Fruit fly (Drosophila melanogaster) whole organism, embryonic: ENCODE measurements around the gene ball.

ENCODE experiments used
- ATbp ChIP-seq: fragments of 200-800 bp; sonication (Bioruptor generic); optimal IDR thresholded peaks from 2 replicates; lab custom pipeline; 2017; ENCODE audit warnings: missing biosample characterization, mild to moderate bottlenecking, missing genetic modification characterization, missing genetic modification reagents
- Ada2b ChIP-seq: fragments of 200-800 bp; sonication (Bioruptor generic); IDR thresholded peaks from 2 replicates; pipeline ENCODE4 v1.3.6; 2022; ENCODE audit warnings: missing biosample characterization, missing genetic modification characterization
- Aef1 ChIP-seq: fragments of 200-800 bp; sonication (Bioruptor generic); IDR thresholded peaks from 3 replicates; pipeline ENCODE4 v1.3.6; 2022; ENCODE audit warnings: missing biosample characterization, missing genetic modification characterization
- Antp ChIP-seq: fragments of 200-800 bp; sonication (Bioruptor generic); optimal IDR thresholded peaks from 3 replicates; lab custom pipeline; 2016; ENCODE audit warnings: missing biosample characterization, missing genetic modification characterization
- Blimp-1 ChIP-seq: fragments of 200-800 bp; sonication (Bioruptor generic); optimal IDR thresholded peaks from 3 replicates; lab custom pipeline; 2018; ENCODE audit warnings: missing biosample characterization, missing genetic modification characterization, mild to moderate bottlenecking, moderate library complexity, missing genetic modification reagents
- CG10366 ChIP-seq: fragments of 200-800 bp; sonication (Bioruptor generic); IDR thresholded peaks from 2 replicates; pipeline ENCODE4 v1.3.6; 2022; ENCODE audit warnings: missing biosample characterization, missing genetic modification characterization
- CG10979 ChIP-seq: fragments of 200-800 bp; sonication (Bioruptor generic); optimal IDR thresholded peaks from 2 replicates; lab custom pipeline; 2018; ENCODE audit warnings: missing biosample characterization, mild to moderate bottlenecking, missing genetic modification characterization, moderate library complexity
- CG11560 ChIP-seq: fragments of 200-800 bp; sonication (Bioruptor generic); IDR thresholded peaks from 3 replicates; pipeline ENCODE4 v1.3.6; 2022; ENCODE audit warnings: missing biosample characterization, missing genetic modification characterization
- CG11696 ChIP-seq: fragments of 200-800 bp; sonication (Bioruptor generic); IDR thresholded peaks from 2 replicates; pipeline ENCODE4 v1.3.6; 2022; ENCODE audit warnings: missing biosample characterization, missing genetic modification characterization
- CG12769 ChIP-seq: fragments of 200-800 bp; sonication (Bioruptor generic); optimal IDR thresholded peaks from 2 replicates; lab custom pipeline; 2019; ENCODE audit warnings: missing biosample characterization, mild to moderate bottlenecking, missing genetic modification characterization, moderate library complexity
- CG14441 ChIP-seq: fragments of 200-800 bp; sonication (Bioruptor generic); IDR thresholded peaks from 2 replicates; pipeline ENCODE4 v1.3.6; 2022; ENCODE audit warnings: missing biosample characterization, missing genetic modification characterization
- CG16863 ChIP-seq: fragments of 200-800 bp; sonication (Bioruptor generic); optimal IDR thresholded peaks from 3 replicates; lab custom pipeline; 2016; ENCODE audit warnings: missing biosample characterization, missing genetic modification characterization
- CG3838 ChIP-seq: fragments of 200-800 bp; sonication (Bioruptor generic); optimal IDR thresholded peaks from 3 replicates; lab custom pipeline; 2016; ENCODE audit warnings: missing biosample characterization, missing genetic modification characterization
- CG4424 ChIP-seq: fragments of 200-800 bp; sonication (Bioruptor generic); optimal IDR thresholded peaks from 3 replicates; lab custom pipeline; 2016; ENCODE audit warnings: missing biosample characterization, missing genetic modification characterization
- CG6654 ChIP-seq: fragments of 200-800 bp; sonication (Bioruptor generic); optimal IDR thresholded peaks from 2 replicates; lab custom pipeline; 2017; ENCODE audit warnings: missing biosample characterization, mild to moderate bottlenecking, missing genetic modification characterization
- CG8290 ChIP-seq, 3 experiments: fragments of 200-800 bp; sonication (Bioruptor generic); optimal IDR thresholded peaks; 2 replicates each; lab custom pipeline; 2016 to 2019; ENCODE audit warnings: missing biosample characterization in 3 of 3, missing genetic modification characterization in 3 of 3, mild to moderate bottlenecking in 2 of 3, moderate library complexity in 1 of 3
- CoRest ChIP-seq: fragments of 200-800 bp; sonication (Bioruptor generic); optimal IDR thresholded peaks from 3 replicates; lab custom pipeline; 2018; ENCODE audit warnings: missing biosample characterization, mild to moderate bottlenecking, missing genetic modification characterization, moderate library complexity
- E2f1 ChIP-seq: fragments of 200-800 bp; sonication (Bioruptor generic); IDR thresholded peaks from 2 replicates; pipeline ENCODE4 v1.3.6; 2022; ENCODE audit warnings: missing biosample characterization, missing genetic modification characterization
- H2.0 ChIP-seq: fragments of 200-800 bp; sonication (Bioruptor generic); IDR thresholded peaks from 2 replicates; pipeline ENCODE4 v1.3.6; 2022; ENCODE audit warnings: missing biosample characterization, missing genetic modification characterization
- Hmr ChIP-seq: fragments of 200-800 bp; sonication (Bioruptor generic); optimal IDR thresholded peaks from 3 replicates; lab custom pipeline; 2017; ENCODE audit warnings: mild to moderate bottlenecking, missing biosample characterization, missing genetic modification reagents, missing genetic modification characterization
- Hsf ChIP-seq: fragments of 200-800 bp; sonication (Bioruptor generic); optimal IDR thresholded peaks from 3 replicates; lab custom pipeline; 2016; ENCODE audit warnings: missing biosample characterization, missing genetic modification characterization
- Med ChIP-seq: fragments of 200-800 bp; sonication (Bioruptor generic); peaks from one replicate; lab custom pipeline; 2016; ENCODE audit warnings: missing biosample characterization, missing genetic modification characterization, mild to moderate bottlenecking, inconsistent platforms, moderate library complexity
- Meics ChIP-seq: fragments of 200-800 bp; sonication (Bioruptor generic); optimal IDR thresholded peaks from 2 replicates; lab custom pipeline; 2017; ENCODE audit warnings: missing biosample characterization, mild to moderate bottlenecking, missing genetic modification characterization
- Myb ChIP-seq: fragments of 200-800 bp; sonication (Bioruptor generic); optimal IDR thresholded peaks from 2 replicates; lab custom pipeline; 2016; ENCODE audit warnings: missing biosample characterization, missing genetic modification characterization
- NC2α ChIP-seq: fragments of 200-800 bp; sonication (Bioruptor generic); optimal IDR thresholded peaks from 2 replicates; lab custom pipeline; 2016; ENCODE audit warnings: missing biosample characterization, missing genetic modification characterization
- Ptx1 ChIP-seq: fragments of 200-800 bp; sonication (Bioruptor generic); IDR thresholded peaks from 2 replicates; pipeline ENCODE4 v1.3.6; 2022; ENCODE audit warnings: missing biosample characterization, missing genetic modification characterization
- Rfx ChIP-seq: fragments of 200-800 bp; sonication (Bioruptor generic); IDR thresholded peaks from 2 replicates; pipeline ENCODE4 v1.3.6; 2022; ENCODE audit warnings: missing biosample characterization, missing genetic modification characterization
- Sox100B ChIP-seq: fragments of 200-800 bp; sonication (Bioruptor generic); optimal IDR thresholded peaks from 3 replicates; lab custom pipeline; 2018; ENCODE audit warnings: missing biosample characterization, mild to moderate bottlenecking, missing genetic modification characterization
- Vsx1 ChIP-seq: fragments of 200-800 bp; sonication (Bioruptor generic); optimal IDR thresholded peaks from 2 replicates; lab custom pipeline; 2017; ENCODE audit warnings: missing biosample characterization, mild to moderate bottlenecking, missing genetic modification characterization, missing genetic modification reagents
- Xrp1 ChIP-seq: fragments of 200-800 bp; sonication (Bioruptor generic); IDR thresholded peaks from 2 replicates; pipeline ENCODE4 v1.3.6; 2022; ENCODE audit warnings: missing biosample characterization, missing genetic modification characterization
- ase ChIP-seq: fragments of 200-800 bp; sonication (Bioruptor generic); IDR thresholded peaks from 3 replicates; pipeline ENCODE4 v1.3.6; 2022; ENCODE audit warnings: missing biosample characterization, missing genetic modification characterization
- az2 ChIP-seq: fragments of 200-800 bp; sonication (Bioruptor generic); optimal IDR thresholded peaks from 3 replicates; lab custom pipeline; 2016; ENCODE audit warnings: missing biosample characterization, missing genetic modification characterization
- btn ChIP-seq: fragments of 200-800 bp; sonication (Bioruptor generic); optimal IDR thresholded peaks from 2 replicates; lab custom pipeline; 2016; ENCODE audit warnings: missing biosample characterization, missing genetic modification characterization
- cas ChIP-seq: fragments of 200-800 bp; sonication (Bioruptor generic); IDR thresholded peaks from 2 replicates; pipeline ENCODE4 v1.3.6; 2022; ENCODE audit warnings: missing biosample characterization, missing genetic modification characterization
- dm ChIP-seq: fragments of 200-800 bp; sonication (Bioruptor generic); optimal IDR thresholded peaks from 3 replicates; lab custom pipeline; 2016; ENCODE audit warnings: missing biosample characterization, missing genetic modification characterization
- dmrt99B ChIP-seq: fragments of 200-800 bp; sonication (Bioruptor generic); optimal IDR thresholded peaks from 2 replicates; lab custom pipeline; 2018; ENCODE audit warnings: missing biosample characterization, mild to moderate bottlenecking, missing genetic modification characterization, moderate library complexity
- gfzf ChIP-seq: fragments of 200-800 bp; sonication (Bioruptor generic); optimal IDR thresholded peaks from 2 replicates; lab custom pipeline; 2016; ENCODE audit warnings: missing biosample characterization, mild to moderate bottlenecking, missing genetic modification characterization, moderate library complexity
- grau ChIP-seq: fragments of 200-800 bp; optimal IDR thresholded peaks from 3 replicates; lab custom pipeline; 2019; ENCODE audit warnings: missing biosample characterization, mild to moderate bottlenecking, missing genetic modification characterization, moderate library complexity
- ken ChIP-seq: fragments of 200-800 bp; sonication (Bioruptor generic); IDR thresholded peaks from 3 replicates; pipeline ENCODE4 v1.3.6; 2022; ENCODE audit warnings: missing biosample characterization, missing genetic modification characterization
- lilli ChIP-seq: fragments of 200-800 bp; sonication (Bioruptor generic); optimal IDR thresholded peaks from 3 replicates; lab custom pipeline; 2016; ENCODE audit warnings: missing biosample characterization, missing genetic modification characterization
- onecut ChIP-seq: fragments of 200-800 bp; sonication (Bioruptor generic); IDR thresholded peaks from 2 replicates; pipeline ENCODE4 v1.3.6; 2022; ENCODE audit warnings: missing biosample characterization, missing genetic modification characterization
- pb ChIP-seq: fragments of 200-800 bp; sonication (Bioruptor generic); optimal IDR thresholded peaks from 3 replicates; lab custom pipeline; 2016; ENCODE audit warnings: missing biosample characterization, missing genetic modification characterization
- scrt ChIP-seq: fragments of 200-800 bp; sonication (Bioruptor generic); optimal IDR thresholded peaks from 2 replicates; lab custom pipeline; 2018; ENCODE audit warnings: missing biosample characterization, mild to moderate bottlenecking, missing genetic modification characterization, moderate library complexity
- sens ChIP-seq: fragments of 200-800 bp; sonication (Bioruptor generic); peaks from one replicate; lab custom pipeline; 2016; ENCODE audit warnings: missing biosample characterization, missing genetic modification characterization
- sens-2 ChIP-seq: fragments of 200-800 bp; sonication (Bioruptor generic); IDR thresholded peaks from 2 replicates; pipeline ENCODE4 v1.3.6; 2022; ENCODE audit warnings: missing biosample characterization, missing genetic modification characterization
- slbo ChIP-seq: fragments of 200-800 bp; sonication (Bioruptor generic); IDR thresholded peaks from 2 replicates; pipeline ENCODE4 v1.3.6; 2022; ENCODE audit warnings: missing biosample characterization, missing genetic modification characterization
- so ChIP-seq: fragments of 200-800 bp; sonication (Bioruptor generic); IDR thresholded peaks from 3 replicates; pipeline ENCODE4 v1.3.6; 2022; ENCODE audit warnings: missing biosample characterization, missing genetic modification characterization
- tin ChIP-seq: fragments of 200-800 bp; sonication (Bioruptor generic); optimal IDR thresholded peaks from 3 replicates; lab custom pipeline; 2016; ENCODE audit warnings: missing biosample characterization, missing genetic modification characterization
- trem ChIP-seq: fragments of 200-800 bp; optimal IDR thresholded peaks from 3 replicates; lab custom pipeline; 2019; ENCODE audit warnings: missing biosample characterization, mild to moderate bottlenecking, missing genetic modification characterization, moderate library complexity
- unpg ChIP-seq: fragments of 200-800 bp; sonication (Bioruptor generic); optimal IDR thresholded peaks from 3 replicates; lab custom pipeline; 2018; ENCODE audit warnings: missing biosample characterization, mild to moderate bottlenecking, missing genetic modification characterization, moderate library complexity
- zen ChIP-seq: fragments of 200-800 bp; sonication (Bioruptor generic); optimal IDR thresholded peaks from 3 replicates; lab custom pipeline; 2018; ENCODE audit warnings: missing biosample characterization, mild to moderate bottlenecking, missing genetic modification characterization, moderate library complexity

Gene ball

dm6 chr3R:26821117-26821516, 45.5 kb downstream of the ball start (continued):
- TF ChIP-seq Rfx (GFP tag; lab: Robert Waterston, UW) (peak; percentile 35; the same call in 1 of the 2 replicates), unpg (GFP tag; lab: Kevin White, UChicago) (peak; percentile 53), cas (no peak), Aef1 (GFP tag; lab: Robert Waterston, UW) (peak; percentile 27; the same call in 1 of the 3 replicates), CG10366 (0 out of 2 replicates have a peak, but pooled peaks have one; percentile 8), Hsf (GFP tag; lab: Kevin White, UChicago) (peak; percentile 0), NC2α (GFP tag; lab: Kevin White, UChicago) (no peak), Meics (GFP tag; lab: Kevin White, UChicago) (peak; percentile 24), dm (no peak), dmrt99B (peak; percentile 47), CG11696 (GFP tag; lab: Robert Waterston, UW) (no peak), CG12769 (tag; lab: Kevin White, UChicago) (peak; percentile 14), slbo (GFP tag; lab: Robert Waterston, UW) (peak; percentile 48), ase (GFP tag; lab: Robert Waterston, UW) (no peak; the same call in 2 of the 3 replicates), Hmr (GFP tag; lab: Kevin White, UChicago) (peak; percentile 12), gfzf (GFP tag; lab: Kevin White, UChicago) (no peak), Myb (GFP tag; lab: Kevin White, UChicago) (peak; percentile 17), Med (GFP tag; lab: Kevin White, UChicago) (peak; percentile 82), trem (tag; lab: Kevin White, UChicago) (no peak), Xrp1 (GFP tag; lab: Robert Waterston, UW) (peak; percentile 35; the same call in 1 of the 2 replicates), CoRest (tag; lab: Kevin White, UChicago) (peak; percentile 31), sens-2 (GFP tag; lab: Robert Waterston, UW) (no peak), H2.0 (GFP tag; lab: Robert Waterston, UW) (peak; percentile 27; the same call in 1 of the 2 replicates), E2f1 (GFP tag; lab: Robert Waterston, UW) (no peak), Sox100B (GFP tag; lab: Kevin White, UChicago) (peak; percentile 8), tin (GFP tag; lab: Kevin White, UChicago) (peak; percentile 21), CG3838 (no peak), Vsx1 (no peak), pb (GFP tag; lab: Kevin White, UChicago) (no peak), Blimp-1 (peak; percentile 32), Ada2b (GFP tag; lab: Robert Waterston, UW) (peak; percentile 50), CG6654 (GFP tag; lab: Kevin White, UChicago) (no peak), zen (peak; percentile 15), scrt (no peak), Antp (GFP tag; lab: Kevin White, UChicago) (peak; percentile 20), sens (GFP tag; lab: Kevin White, UChicago) (peak; percentile 50), onecut (GFP tag; lab: Robert Waterston, UW) (no peak), CG11560 (tag; lab: Robert Waterston, UW) (no peak), btn (no peak), CG8290 (GFP tag; optimal IDR thresholded peaks at IDR 0.05; lab: Kevin White, UChicago) (no peak), CG8290 (tag; optimal IDR thresholded peaks at IDR 0.05; lab: Kevin White, UChicago) (peak in 1 of 2 experiments; percentile 49), so (GFP tag; lab: Robert Waterston, UW) (no peak), CG10979 (peak; percentile 25), lilli (GFP tag; lab: Kevin White, UChicago) (peak; percentile 30), az2 (peak; percentile 16), ken (GFP tag; lab: Robert Waterston, UW) (peak; percentile 43; the same call in 1 of the 3 replicates), grau (tag; lab: Kevin White, UChicago) (peak; percentile 34), CG4424 (peak; percentile 17), ATbp (GFP tag; lab: Kevin White, UChicago) (peak; percentile 29), Ptx1 (GFP tag; lab: Robert Waterston, UW) (0 out of 2 replicates have a peak, but pooled peaks have one; percentile 36), CG14441 (GFP tag; lab: Robert Waterston, UW) (no peak), CG16863 (peak; percentile 2)
